Worm (Caenorhabditis elegans): ENCODE measurements around the gene dpy-6.
A peak's percentile ranks its signal among the peaks of the same experiment; 100 is the strongest.

Gene dpy-6

DNA sequence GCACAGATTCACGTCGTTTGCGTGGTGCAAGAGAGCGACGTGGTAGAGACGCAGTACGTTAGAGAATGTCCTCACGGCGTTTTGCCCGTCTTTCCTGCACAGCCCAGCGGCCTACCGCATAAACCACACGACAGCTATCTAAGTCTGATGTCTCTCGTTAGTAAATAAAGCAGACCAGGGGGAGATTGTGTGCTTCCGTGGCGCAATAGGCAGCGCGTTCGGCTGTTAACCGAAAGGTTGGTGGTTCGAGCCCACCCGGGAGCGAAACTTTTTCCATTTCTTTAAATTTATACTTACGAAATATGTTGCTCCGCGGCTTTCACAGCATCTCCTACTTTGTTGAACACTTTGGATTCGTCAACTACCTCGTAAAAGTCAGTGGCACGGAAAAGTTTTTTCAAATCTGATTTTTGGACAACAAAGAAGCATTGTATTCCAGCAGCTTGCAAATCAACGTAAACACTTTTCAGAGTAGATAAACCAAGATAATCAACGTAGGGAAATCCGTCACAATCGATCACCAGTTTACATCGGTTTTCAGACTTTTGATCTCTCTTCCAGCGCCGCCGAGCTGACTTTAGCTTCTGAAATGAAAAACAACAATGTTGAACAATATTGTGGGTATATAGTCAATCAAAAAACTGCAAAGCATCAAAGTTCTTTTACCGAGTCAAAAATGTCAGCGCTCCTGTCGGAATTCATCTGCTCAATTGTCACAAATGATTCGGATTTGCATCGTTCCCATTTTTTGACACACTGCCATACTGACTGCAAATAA is 50.9 kb downstream of the dpy-6 start (continued):
- peak; percentile 96 for TF ChIP-seq sox-4 (tag; optimal IDR thresholded peaks at IDR 0.05)
- peak; percentile 59 for TF ChIP-seq fkh-10 (GFP tag; optimal IDR thresholded peaks at IDR 0.05)
- peak; percentile 95 for TF ChIP-seq unc-86 (tag; optimal IDR thresholded peaks at IDR 0.05)
- peak; percentile 96 for TF ChIP-seq ref-2 (tag; optimal IDR thresholded peaks at IDR 0.05)
- TF ChIP-seq pha-2 (tag; optimal IDR thresholded peaks at IDR 0.05), result peak; percentile 95
- TF ChIP-seq C38D4.7 (GFP tag; optimal IDR thresholded peaks at IDR 0.05), result peak; percentile 92
- TF ChIP-seq madf-2 (tag; optimal IDR thresholded peaks at IDR 0.05), result peak; percentile 89
- TF ChIP-seq K02D7.2 (tag; optimal IDR thresholded peaks at IDR 0.05), result peak; percentile 97
- peak; percentile 49 for TF ChIP-seq ceh-22 (tag; optimal IDR thresholded peaks at IDR 0.05)
- no peak for TF ChIP-seq ama-1 (optimal IDR thresholded peaks at IDR 0.05)
- TF ChIP-seq pqm-1 (tag; optimal IDR thresholded peaks at IDR 0.05), result peak; percentile 88
- peak; percentile 88 for TF ChIP-seq zip-5 (tag; optimal IDR thresholded peaks at IDR 0.05)
- TF ChIP-seq ceh-30 (tag; optimal IDR thresholded peaks at IDR 0.05), result peak; percentile 85
- peak; percentile 96 for TF ChIP-seq pat-9 (tag; optimal IDR thresholded peaks at IDR 0.05)
- peak; percentile 89 for TF ChIP-seq nfya-1 (tag; optimal IDR thresholded peaks at IDR 0.05)
- peak; percentile 88 for TF ChIP-seq lim-6 (tag; optimal IDR thresholded peaks at IDR 0.05)
- TF ChIP-seq dve-1 (tag; optimal IDR thresholded peaks at IDR 0.05), result peak; percentile 92
- TF ChIP-seq nhr-232 (tag; optimal IDR thresholded peaks at IDR 0.05), result peak; percentile 92
- TF ChIP-seq hlh-8 (tag; optimal IDR thresholded peaks at IDR 0.05), result peak; percentile 92
- peak; percentile 98 for TF ChIP-seq ceh-45 (GFP tag; IDR thresholded peaks at IDR 0.05)
- TF ChIP-seq tbx-2 (tag; optimal IDR thresholded peaks at IDR 0.05), result peak; percentile 98
- TF ChIP-seq pag-3 (tag; optimal IDR thresholded peaks at IDR 0.05; ENCODE audit: borderline replicate concordance), result peak; percentile 46
- peak; percentile 97 for TF ChIP-seq syd-9 (tag; optimal IDR thresholded peaks at IDR 0.05)
- peak; percentile 77 for TF ChIP-seq tbx-7 (tag; optimal IDR thresholded peaks at IDR 0.05)
- peak; percentile 85 for TF ChIP-seq hlh-15 (tag; optimal IDR thresholded peaks at IDR 0.05)
- TF ChIP-seq hlh-13 (GFP tag; optimal IDR thresholded peaks at IDR 0.05), result peak; percentile 93
- TF ChIP-seq pax-1 (tag; optimal IDR thresholded peaks at IDR 0.05), result no peak
- peak; percentile 95 for TF ChIP-seq eyg-1 (tag; optimal IDR thresholded peaks at IDR 0.05)
- peak; percentile 93 for TF ChIP-seq dmd-4 (tag; optimal IDR thresholded peaks at IDR 0.05; ENCODE audit: borderline replicate concordance)
- peak; percentile 93 for TF ChIP-seq ttx-3 (tag; optimal IDR thresholded peaks at IDR 0.05)
- TF ChIP-seq pros-1 (tag; optimal IDR thresholded peaks at IDR 0.05), result peak; percentile 67
- TF ChIP-seq ztf-16 (tag; optimal IDR thresholded peaks at IDR 0.05), result peak; percentile 97
- peak; percentile 98 for TF ChIP-seq ceh-18 (tag; optimal IDR thresholded peaks at IDR 0.05)
- TF ChIP-seq sox-2 (GFP tag; IDR thresholded peaks at IDR 0.05), result peak; percentile 92
- TF ChIP-seq gmeb-2 (tag; optimal IDR thresholded peaks at IDR 0.05), result peak; percentile 92
